Worm (Caenorhabditis elegans) whole organism, late embryonic: ENCODE data around the gene T10G3.3.

Source experiments
- C38D4.7 ChIP-seq: fragments of 200-800 bp; sonication (Bioruptor generic); optimal IDR thresholded peaks from 2 replicates; lab custom pipeline; 2018; ENCODE audit warnings: mild to moderate bottlenecking, missing genetic modification characterization, moderate library complexity, missing compliant biosample characterization
- F13H6.1 ChIP-seq: sonication (generic microtip); optimal IDR thresholded peaks from 2 replicates; lab custom pipeline; 2016; ENCODE audit warnings: missing genetic modification characterization, missing compliant biosample characterization
- Y22D7AL.16 ChIP-seq: sonication (generic microtip); optimal IDR thresholded peaks from 2 replicates; lab custom pipeline; 2016; ENCODE audit warnings: missing genetic modification characterization, missing compliant biosample characterization
- ahr-1 ChIP-seq: sonication (generic microtip); optimal IDR thresholded peaks from 2 replicates; lab custom pipeline; 2016; ENCODE audit warnings: missing genetic modification characterization, missing compliant biosample characterization
- ama-1 ChIP-seq: fragments of 150-350 bp; optimal IDR thresholded peaks from 2 replicates; lab custom pipeline; 2014
- ceh-14 ChIP-seq: sonication (generic microtip); optimal IDR thresholded peaks from 2 replicates; lab custom pipeline; 2016; ENCODE audit warnings: missing genotype, missing genetic modification characterization, missing compliant biosample characterization
- ceh-30 ChIP-seq: fragments of 150-350 bp; optimal IDR thresholded peaks from 2 replicates; lab custom pipeline; 2014; ENCODE audit warnings: missing biosample characterization, missing genetic modification characterization
- ceh-45 ChIP-seq: fragments of 200-800 bp; sonication (Bioruptor generic); IDR thresholded peaks from 2 replicates; pipeline ENCODE4 v1.3.6; 2022; ENCODE audit warnings: missing genetic modification reagents, missing genetic modification characterization, missing compliant biosample characterization
- ceh-48 ChIP-seq: sonication (generic microtip); optimal IDR thresholded peaks from 2 replicates; lab custom pipeline; 2016; ENCODE audit warnings: missing genetic modification characterization, inconsistent platforms, missing compliant biosample characterization
- ceh-6 ChIP-seq: fragments of 200-800 bp; sonication (Bioruptor generic); optimal IDR thresholded peaks from 2 replicates; lab custom pipeline; 2018; ENCODE audit warnings: mild to moderate bottlenecking, missing genetic modification characterization, missing compliant biosample characterization
- dmd-4 ChIP-seq: sonication (generic microtip); optimal IDR thresholded peaks from 2 replicates; lab custom pipeline; 2016; ENCODE audit warnings: borderline replicate concordance, missing genetic modification characterization, missing compliant biosample characterization
- dve-1 ChIP-seq: sonication (generic microtip); optimal IDR thresholded peaks from 2 replicates; lab custom pipeline; 2017; ENCODE audit warnings: antibody characterized with exemption, mild to moderate bottlenecking, missing genetic modification characterization, missing compliant biosample characterization
- eyg-1 ChIP-seq: sonication (generic microtip); optimal IDR thresholded peaks from 2 replicates; lab custom pipeline; 2016; ENCODE audit warnings: missing genotype, missing genetic modification characterization, missing compliant biosample characterization
- fax-1 ChIP-seq: sonication (generic microtip); optimal IDR thresholded peaks from 2 replicates; lab custom pipeline; 2016; ENCODE audit warnings: missing genotype, missing genetic modification characterization, missing compliant biosample characterization
- fkh-10 ChIP-seq: fragments of 150-350 bp; optimal IDR thresholded peaks from 2 replicates; lab custom pipeline; 2014; ENCODE audit warnings: missing biosample characterization, missing genetic modification reagents, missing genetic modification characterization
- hlh-13 ChIP-seq: fragments of 200-800 bp; sonication (Bioruptor generic); optimal IDR thresholded peaks from 2 replicates; lab custom pipeline; 2018; ENCODE audit warnings: mild to moderate bottlenecking, missing genetic modification characterization, missing compliant biosample characterization
- hlh-15 ChIP-seq: sonication (generic microtip); optimal IDR thresholded peaks from 2 replicates; lab custom pipeline; 2016; ENCODE audit warnings: missing genetic modification characterization, missing compliant biosample characterization
- hlh-30 ChIP-seq: sonication (generic microtip); optimal IDR thresholded peaks from 2 replicates; lab custom pipeline; 2017; ENCODE audit warnings: antibody characterized with exemption, missing genetic modification characterization, missing compliant biosample characterization; ENCODE audit not compliant: insufficient read depth
- hlh-8 ChIP-seq: sonication (generic microtip); optimal IDR thresholded peaks from 2 replicates; lab custom pipeline; 2016; ENCODE audit warnings: missing genotype, missing genetic modification characterization, missing compliant biosample characterization
- lin-11 ChIP-seq: fragments of 200-800 bp; sonication (Bioruptor generic); optimal IDR thresholded peaks from 2 replicates; lab custom pipeline; 2018; ENCODE audit warnings: mild to moderate bottlenecking, missing genetic modification characterization, missing compliant biosample characterization
- madf-2 ChIP-seq: sonication (generic microtip); optimal IDR thresholded peaks from 2 replicates; lab custom pipeline; 2017; ENCODE audit warnings: missing genetic modification characterization, missing compliant biosample characterization
- nhr-232 ChIP-seq: sonication (generic microtip); optimal IDR thresholded peaks from 2 replicates; lab custom pipeline; 2016; ENCODE audit warnings: missing genetic modification characterization, missing compliant biosample characterization
- pag-3 ChIP-seq: sonication (generic microtip); optimal IDR thresholded peaks from 2 replicates; lab custom pipeline; 2016; ENCODE audit warnings: missing compliant biosample characterization, missing genetic modification characterization, borderline replicate concordance
- pax-1 ChIP-seq: fragments of 150-350 bp; optimal IDR thresholded peaks from 2 replicates; lab custom pipeline; 2014; ENCODE audit warnings: missing biosample characterization, missing genetic modification characterization
- pha-2 ChIP-seq: sonication (generic microtip); optimal IDR thresholded peaks from 2 replicates; lab custom pipeline; 2017; ENCODE audit warnings: mild to moderate bottlenecking, missing genetic modification characterization, missing compliant biosample characterization
- pha-4 ChIP-seq: fragments of 150-350 bp; optimal IDR thresholded peaks from 2 replicates; lab custom pipeline; 2018; ENCODE audit warnings: missing biosample characterization, missing genetic modification reagents, missing genetic modification characterization
- rnt-1 ChIP-seq: sonication (generic microtip); optimal IDR thresholded peaks from 2 replicates; lab custom pipeline; 2016; ENCODE audit warnings: missing genetic modification characterization, missing compliant biosample characterization
- sdc-2 ChIP-seq: sonication (generic microtip); optimal IDR thresholded peaks from 2 replicates; lab custom pipeline; 2016; ENCODE audit warnings: missing genotype, missing genetic modification characterization, missing compliant biosample characterization
- sox-2 ChIP-seq: fragments of 200-800 bp; sonication (Bioruptor generic); IDR thresholded peaks from 2 replicates; pipeline ENCODE4 v1.3.6; 2022; ENCODE audit warnings: missing genetic modification reagents, missing genetic modification characterization, missing compliant biosample characterization
- sox-4 ChIP-seq: sonication (generic microtip); optimal IDR thresholded peaks from 2 replicates; lab custom pipeline; 2017; ENCODE audit warnings: mild to moderate bottlenecking, missing genetic modification characterization, inconsistent platforms, missing compliant biosample characterization
- syd-9 ChIP-seq: sonication (generic microtip); optimal IDR thresholded peaks from 2 replicates; lab custom pipeline; 2016; ENCODE audit warnings: mild to moderate bottlenecking, missing genetic modification characterization, moderate library complexity, missing compliant biosample characterization
- tbx-7 ChIP-seq: sonication (generic microtip); optimal IDR thresholded peaks from 2 replicates; lab custom pipeline; 2016; ENCODE audit warnings: missing genotype, missing genetic modification characterization, missing compliant biosample characterization
- unc-55 ChIP-seq: sonication (generic microtip); optimal IDR thresholded peaks from 2 replicates; lab custom pipeline; 2017; ENCODE audit warnings: missing biosample characterization, missing genetic modification reagents, missing genetic modification characterization
- zip-5 ChIP-seq: sonication (generic microtip); optimal IDR thresholded peaks from 2 replicates; lab custom pipeline; 2016; ENCODE audit warnings: missing genetic modification characterization, missing compliant biosample characterization

The T10G3.3 gene

DNA sequence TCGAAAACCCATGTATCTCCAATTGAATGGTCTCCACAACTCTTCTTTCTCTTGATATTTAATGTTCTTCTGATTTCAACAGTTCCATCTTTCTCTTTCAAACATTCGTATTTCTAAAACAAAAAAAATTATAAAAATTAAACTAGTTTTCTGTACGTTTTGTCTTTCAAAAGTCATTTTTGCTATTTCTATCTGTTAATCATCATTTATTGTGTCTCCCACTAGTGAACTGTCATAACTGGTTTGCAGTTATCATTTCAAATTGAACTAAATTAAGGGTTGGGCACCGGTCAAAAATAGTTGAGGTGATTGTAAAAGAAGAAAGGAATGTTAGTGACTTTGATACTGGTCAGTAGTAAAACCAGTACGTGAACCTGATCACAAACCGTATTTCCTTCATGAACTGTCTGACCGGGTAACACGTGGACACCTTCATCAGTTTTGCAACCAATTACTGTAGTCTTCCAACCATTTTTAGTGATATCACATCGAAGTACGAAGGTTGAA lies 1.6 kb downstream of the T10G3.3 start:
- TF ChIP-seq lin-11 (tag; lab: Kevin White, UChicago) (no peak), ceh-6 (no peak), sox-4 (no peak)
- TF ChIP-seq, all 69 proteins: peak for 0

DNA sequence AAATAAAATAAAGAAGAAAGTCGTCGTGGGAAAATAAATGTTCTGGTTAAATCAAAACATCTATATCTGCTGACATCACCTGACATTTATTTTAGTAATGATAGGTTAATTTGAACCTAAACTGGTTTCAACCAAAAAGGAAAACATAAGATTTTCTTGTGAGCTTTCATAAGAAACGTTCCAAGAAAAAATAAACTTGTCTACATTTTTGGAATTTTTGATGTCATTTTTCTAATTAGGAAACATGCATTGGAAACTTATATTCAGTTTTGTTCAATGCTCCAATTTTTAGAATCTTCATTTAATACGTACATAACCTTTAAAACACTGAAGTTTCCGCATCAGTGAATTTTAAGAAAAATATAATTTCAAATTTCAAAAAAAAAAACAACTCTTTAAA lies 4.3 kb downstream of the T10G3.3 start:
- TF ChIP-seq hlh-30 (no peak), rnt-1 (tag; lab: Kevin White, UChicago) (no peak), Y22D7AL.16 (tag; lab: Kevin White, UChicago) (no peak), sox-2 (no peak), hlh-15 (tag; lab: Kevin White, UChicago) (no peak)
- TF ChIP-seq, all 69 proteins: peak for 0

DNA sequence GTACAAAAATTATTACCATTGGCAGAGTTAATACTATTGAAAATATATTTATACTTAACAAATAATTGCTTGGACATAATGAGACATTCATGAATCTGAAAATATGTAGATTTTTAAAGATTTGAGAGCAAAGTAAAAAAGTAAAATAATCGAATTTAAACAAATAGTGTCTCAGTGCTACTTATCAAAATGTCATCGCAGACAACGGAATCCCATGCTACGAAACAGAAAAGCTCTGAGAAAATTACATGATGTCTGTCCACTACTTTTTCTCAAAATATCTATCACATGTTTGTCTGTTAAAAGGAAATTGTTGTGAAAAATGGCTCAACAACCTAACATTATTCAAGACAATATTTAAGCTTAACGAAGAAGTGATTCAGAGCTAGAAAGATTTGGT lies 5.7 kb downstream of the T10G3.3 start, which contains the start of gene T10G3.4:
TSS of gene T10G3.4 (minus strand) at position 101 of the 400 bp plus-strand sequence.
- no peak for TF ChIP-seq eyg-1 (tag; lab: Kevin White, UChicago)
- TF ChIP-seq sdc-2 (tag; lab: Kevin White, UChicago): no peak
- TF ChIP-seq ceh-48: no peak
- no peak for TF ChIP-seq dmd-4 (tag; lab: Kevin White, UChicago)
- no peak for TF ChIP-seq tbx-7 (tag; lab: Kevin White, UChicago)
- TF ChIP-seq sox-2: no peak
- no peak for TF ChIP-seq madf-2 (tag; lab: Kevin White, UChicago)
- TF ChIP-seq ceh-30: no peak
- TF ChIP-seq fkh-10 (GFP tag; lab: Kevin White, UChicago): no peak
- TF ChIP-seq ceh-14 (tag; lab: Kevin White, UChicago): no peak
- no peak for TF ChIP-seq pha-4 (tag; lab: Kevin White, UChicago)
- TF ChIP-seq pax-1 (tag; lab: Kevin White, UChicago): no peak
- TF ChIP-seq hlh-8: no peak
- TF ChIP-seq nhr-232 (tag; lab: Kevin White, UChicago): no peak
- no peak for TF ChIP-seq C38D4.7 (GFP tag; lab: Kevin White, UChicago)
- no peak for TF ChIP-seq ceh-45 (GFP tag; lab: Robert Waterston, UW)
- TF ChIP-seq, all 69 proteins: peak for 0

DNA sequence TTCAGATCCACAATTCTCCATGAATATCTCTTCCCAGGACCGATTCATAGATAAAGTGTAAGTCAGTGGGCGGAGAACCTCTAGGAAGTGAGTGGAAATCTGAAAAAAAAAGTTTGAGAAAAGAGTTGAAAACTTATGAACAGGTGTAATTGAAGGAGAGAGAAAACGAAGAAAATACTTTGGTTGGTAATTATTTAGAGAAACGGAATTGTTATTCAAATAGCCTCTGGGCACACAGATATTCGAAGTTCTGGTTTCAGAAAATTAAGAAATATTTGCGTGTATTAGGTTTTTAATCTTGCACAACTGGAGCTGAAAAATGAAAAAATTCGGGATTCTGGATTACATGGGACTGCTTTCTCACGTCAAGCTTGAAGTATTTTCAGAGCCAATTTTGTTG lies 10.2 kb downstream of the T10G3.3 start, which contains the start of gene T10G3.2:
TSS of gene T10G3.2 (minus strand) at position 101 of the 400 bp plus-strand sequence.
- no peak for TF ChIP-seq pha-2 (tag; lab: Kevin White, UChicago)
- TF ChIP-seq, all 69 proteins: peak for 0

DNA sequence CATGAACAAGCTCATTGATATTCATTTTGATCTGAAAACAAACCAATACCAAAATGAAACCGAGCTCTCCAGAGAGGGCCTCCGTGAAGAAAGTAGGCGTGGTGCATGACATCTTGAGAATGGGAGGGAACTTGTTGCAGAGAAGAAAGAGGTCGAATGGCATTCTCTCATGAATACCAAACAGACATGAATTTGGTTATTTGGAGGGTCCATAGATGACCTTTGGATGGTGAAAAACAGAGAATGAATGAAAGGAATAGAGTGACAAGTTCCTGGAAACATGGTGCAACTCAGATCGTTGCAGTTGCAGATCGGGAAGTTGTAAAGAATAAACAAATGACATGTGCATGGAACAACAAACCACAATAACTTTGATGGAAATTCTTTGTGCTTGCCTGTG lies 13.6 kb downstream of the T10G3.3 start, which contains the start of gene T10G3.8:
TSS of gene T10G3.8 (minus strand) at position 101 of the 400 bp plus-strand sequence.
- TF ChIP-seq syd-9 (tag; lab: Kevin White, UChicago) (no peak), ahr-1 (tag; lab: Kevin White, UChicago) (no peak), rnt-1 (tag; lab: Kevin White, UChicago) (no peak), hlh-30 (no peak), F13H6.1 (tag; lab: Kevin White, UChicago) (no peak), pag-3 (tag; lab: Kevin White, UChicago) (no peak), dmd-4 (tag; lab: Kevin White, UChicago) (no peak), ama-1 (lab: Kevin White, UChicago) (no peak), fax-1 (tag; lab: Kevin White, UChicago) (no peak), sox-2 (no peak), dve-1 (no peak), zip-5 (no peak)

DNA sequence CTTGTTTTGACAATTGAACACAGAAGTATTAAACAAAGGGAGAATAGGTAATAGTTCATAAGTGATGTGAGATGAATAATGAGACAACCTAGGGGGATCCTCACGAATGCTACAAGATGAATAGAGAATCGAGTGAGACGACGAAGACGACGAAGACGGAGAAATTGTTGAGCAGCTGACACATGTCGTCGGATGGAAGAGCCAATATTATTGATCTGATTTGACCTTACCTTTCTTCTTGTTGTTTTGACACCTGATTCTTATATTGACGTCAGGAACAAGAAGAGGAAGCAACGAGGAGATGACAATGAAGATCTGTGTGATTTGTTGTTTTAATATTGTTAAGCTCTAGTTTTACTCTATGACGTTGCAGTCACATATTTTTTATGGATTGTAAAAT lies 16.5 kb downstream of the T10G3.3 start, which contains the start of gene T10G3.1:
TSS of gene T10G3.1 (minus strand) at position 213 of the 400 bp plus-strand sequence.
- TF ChIP-seq unc-55: peak; percentile 76
- no peak for TF ChIP-seq hlh-30
- no peak for TF ChIP-seq hlh-13 (GFP tag; lab: Kevin White, UChicago)
- no peak for TF ChIP-seq F13H6.1 (tag; lab: Kevin White, UChicago)
